Fruit fly (Drosophila melanogaster): ENCODE data around the gene feo.

The feo gene

DNA sequence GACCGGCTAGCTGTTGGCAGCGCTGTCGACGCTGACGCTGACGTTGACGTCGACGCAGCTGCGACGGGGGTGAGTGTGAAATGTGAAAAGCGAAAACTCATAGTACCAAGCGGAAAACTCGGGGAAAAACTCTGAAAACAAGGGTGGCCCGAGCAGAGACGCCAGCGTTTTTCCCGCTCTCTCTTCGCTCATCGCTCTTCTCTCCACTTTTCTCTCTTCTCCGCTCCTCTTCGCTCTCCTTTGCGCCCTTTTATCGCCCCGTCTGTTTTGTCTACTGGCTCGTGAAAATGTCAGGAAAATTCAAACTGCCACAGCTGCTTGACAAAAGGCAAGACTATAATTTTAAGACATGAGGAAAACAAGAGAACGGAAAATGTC is 31.2 kb downstream of the feo start:
- TF ChIP-seq CG17801 (GFP tag; optimal IDR thresholded peaks at IDR 0.05; ENCODE audit: partially characterized antibody), result no peak

DNA sequence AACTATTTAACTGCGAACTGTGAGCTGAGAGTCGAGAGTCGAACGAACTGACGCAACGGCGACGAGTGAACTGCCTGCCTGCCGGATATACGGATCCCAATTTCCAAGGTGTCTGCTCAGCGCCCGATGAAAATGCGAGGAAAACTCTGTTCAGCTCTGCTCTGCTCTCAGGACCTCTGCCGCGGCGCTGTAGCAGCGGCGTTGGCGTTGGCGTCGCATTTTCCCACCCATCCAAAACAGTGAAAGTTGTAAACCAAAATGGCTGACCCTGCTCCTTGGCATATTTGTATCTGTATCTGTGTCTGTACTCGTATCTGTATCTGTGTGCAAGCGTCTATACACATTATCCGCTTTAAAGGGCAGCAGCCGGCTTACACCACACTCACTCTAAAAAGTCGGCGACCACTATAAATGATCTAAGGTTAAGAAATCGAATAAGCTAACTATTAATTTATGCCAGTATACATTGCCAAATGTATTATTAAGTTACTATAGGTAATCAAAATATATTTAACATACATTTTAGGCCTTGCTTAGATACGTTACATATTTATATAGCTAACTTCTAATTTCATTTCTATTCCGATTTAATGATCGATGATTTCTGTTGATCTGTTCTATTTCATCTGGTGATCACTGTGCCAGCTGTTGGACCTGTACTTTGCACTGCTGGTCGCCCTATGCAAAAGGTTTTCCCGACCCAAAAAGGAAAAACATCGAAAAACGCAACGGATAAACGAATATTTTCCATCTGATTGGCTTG is 31.8 kb downstream of the feo start:
- no peak for TF ChIP-seq CG17801 (GFP tag; optimal IDR thresholded peaks at IDR 0.05; ENCODE audit: partially characterized antibody)

DNA sequence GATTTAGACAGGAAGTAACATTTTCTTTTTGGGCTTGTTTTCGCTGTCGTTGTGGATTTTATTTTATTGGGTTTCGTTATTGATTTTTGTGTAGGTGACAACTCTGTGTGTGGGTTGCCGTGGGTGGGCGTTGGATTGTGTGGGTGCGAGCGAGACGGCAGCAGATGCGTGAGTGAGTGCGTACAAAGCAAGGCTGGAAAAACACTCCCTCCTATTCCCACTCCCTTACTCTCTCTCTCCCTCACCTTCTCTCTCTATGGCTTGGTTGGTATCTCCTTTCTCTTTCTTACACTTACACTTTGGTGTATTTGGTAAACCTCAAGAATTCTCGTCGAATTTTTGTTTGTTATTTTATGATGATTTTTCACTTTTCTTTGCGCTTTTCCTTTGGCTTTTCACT is 32.6 kb downstream of the feo start:
- no peak for TF ChIP-seq CG17801 (GFP tag; optimal IDR thresholded peaks at IDR 0.05; ENCODE audit: partially characterized antibody)

DNA sequence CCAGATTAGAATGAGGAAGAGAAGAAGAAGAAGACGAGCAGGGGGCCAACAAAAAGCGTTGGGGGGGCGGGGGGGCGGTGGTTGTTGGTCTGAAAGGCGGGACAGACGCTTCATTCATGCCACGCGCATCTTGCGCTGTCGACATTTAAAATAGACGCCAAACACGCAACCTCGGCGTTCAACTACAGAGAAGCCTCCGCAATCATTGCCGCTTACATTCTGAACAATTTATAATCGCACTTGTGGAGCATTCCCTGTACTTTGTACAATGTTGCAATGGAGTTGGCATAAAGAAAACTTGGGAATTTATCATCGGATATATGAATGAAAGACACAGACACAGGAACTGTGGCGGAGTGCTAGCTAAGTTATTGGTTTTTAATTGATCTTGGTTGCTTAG is 33.9 kb downstream of the feo start:
- no peak for TF ChIP-seq CG17801 (GFP tag; optimal IDR thresholded peaks at IDR 0.05; ENCODE audit: partially characterized antibody)

DNA sequence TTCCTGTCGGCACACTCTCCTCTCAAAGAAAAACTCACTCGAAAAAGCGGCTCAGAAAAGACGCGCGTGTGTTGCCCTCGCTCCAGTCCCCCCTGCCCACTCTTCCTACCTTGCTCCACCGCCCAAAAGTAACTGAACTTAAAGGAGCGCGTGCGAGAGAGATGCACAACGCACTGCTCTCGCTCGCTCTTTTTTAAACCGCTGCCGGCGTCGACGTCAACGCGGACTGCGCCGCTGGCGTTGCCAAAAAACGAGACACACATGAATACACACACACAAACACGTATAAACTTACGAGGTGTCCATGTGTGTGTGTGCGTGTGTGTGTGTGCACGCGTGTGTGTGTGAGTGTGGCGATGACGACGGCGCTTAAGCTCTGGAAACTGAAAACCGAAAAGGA is 37.8 kb downstream of the feo start:
- TF ChIP-seq CG17801 (GFP tag; optimal IDR thresholded peaks at IDR 0.05; ENCODE audit: partially characterized antibody), result no peak

DNA sequence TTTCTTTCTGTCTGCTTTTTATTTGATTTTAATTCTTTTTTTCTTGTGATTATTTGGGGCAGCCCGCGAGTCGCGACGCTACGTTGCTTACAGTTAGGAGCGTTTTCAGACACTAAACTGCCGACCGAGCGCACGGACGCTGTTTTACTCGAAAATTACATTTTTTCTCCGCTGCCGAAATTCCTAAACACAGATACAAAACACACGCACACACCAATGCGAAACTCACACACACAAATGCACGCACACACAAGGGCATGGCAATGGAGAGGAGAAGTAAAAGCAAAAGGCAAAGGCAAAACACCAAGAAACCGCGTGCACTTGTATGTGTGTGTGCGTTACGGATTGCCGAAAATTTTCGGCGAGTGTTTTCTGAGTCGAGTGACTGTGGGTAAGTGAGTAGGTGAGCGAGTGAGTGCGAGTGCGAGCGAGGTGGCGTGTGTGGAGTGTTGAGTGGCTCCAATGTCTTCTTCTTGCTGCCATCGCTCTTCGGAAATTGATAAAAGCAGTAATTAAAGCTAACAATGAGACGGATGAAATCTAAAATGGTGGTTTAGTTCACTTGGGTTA is 39.1 kb downstream of the feo start:
- TF ChIP-seq CG17801 (GFP tag; optimal IDR thresholded peaks at IDR 0.05; ENCODE audit: partially characterized antibody), result peak; percentile 40

DNA sequence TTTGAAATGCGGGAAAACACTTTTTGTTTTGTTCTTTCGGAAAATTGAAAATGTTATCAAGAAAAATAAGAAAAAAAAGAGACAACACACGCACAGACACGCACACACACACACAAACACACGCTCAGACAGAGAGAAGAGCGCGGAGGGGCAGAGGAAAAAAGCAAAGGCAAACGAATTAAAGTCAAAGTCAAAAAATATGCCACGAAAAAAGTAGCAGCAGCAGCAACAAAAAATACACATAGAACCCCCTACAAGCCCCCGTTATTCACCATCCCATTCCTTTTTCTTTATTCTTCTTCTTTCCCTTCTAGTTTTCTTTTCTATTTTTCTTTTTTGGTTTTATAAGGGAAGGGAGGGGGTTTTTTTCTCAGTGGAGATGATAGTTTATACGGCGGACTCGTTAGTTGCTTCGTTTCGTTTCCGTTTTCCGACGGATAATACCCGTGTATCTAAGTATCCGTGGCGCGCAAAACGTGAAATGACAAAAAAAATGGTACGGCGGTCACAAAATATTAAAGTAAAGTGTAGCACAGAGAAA is 39.8 kb downstream of the feo start:
- TF ChIP-seq CG17801 (GFP tag; optimal IDR thresholded peaks at IDR 0.05; ENCODE audit: partially characterized antibody), result no peak

DNA sequence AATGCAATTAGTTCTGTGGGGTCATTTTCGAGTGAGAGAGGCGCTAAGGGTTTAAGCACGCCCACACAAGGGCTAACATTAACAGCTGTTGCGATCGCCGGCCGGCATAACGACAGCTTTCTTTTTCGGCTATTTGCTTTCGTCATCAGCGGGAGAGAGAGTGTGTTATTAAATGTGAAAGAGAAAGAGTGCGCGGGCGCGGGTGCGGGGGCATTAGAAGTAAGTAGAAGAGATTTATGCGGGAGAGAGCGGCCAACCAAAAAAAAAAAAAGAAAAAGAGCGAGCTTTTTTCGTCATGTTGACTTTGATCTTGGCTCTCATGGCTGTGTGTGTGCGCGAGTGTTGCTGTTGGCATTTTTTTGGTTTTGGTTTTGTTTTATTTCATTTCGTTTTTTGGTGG is 40.6 kb downstream of the feo start:
- TF ChIP-seq CG17801 (GFP tag; optimal IDR thresholded peaks at IDR 0.05; ENCODE audit: partially characterized antibody), result no peak

DNA sequence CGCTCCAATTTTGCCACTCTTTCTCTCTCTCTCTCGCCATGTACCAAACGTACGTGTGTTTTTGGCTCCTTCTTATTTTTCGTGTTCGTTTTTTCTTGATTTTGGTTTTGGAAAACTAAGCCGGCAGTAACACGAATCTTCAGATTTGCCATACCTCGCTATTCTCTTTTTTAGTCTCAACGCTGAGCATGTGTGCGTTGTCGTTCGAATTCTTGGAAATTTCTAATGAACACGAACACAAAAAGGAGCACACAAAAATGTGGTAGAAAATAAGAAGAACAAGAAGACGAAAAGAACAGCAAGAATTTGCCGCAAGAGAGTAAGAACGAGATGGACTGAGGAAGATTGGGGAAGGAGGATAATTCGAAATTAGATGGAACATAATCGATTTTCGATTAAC is 46.0 kb downstream of the feo start:
- no peak for TF ChIP-seq CG17801 (GFP tag; optimal IDR thresholded peaks at IDR 0.05; ENCODE audit: partially characterized antibody)

DNA sequence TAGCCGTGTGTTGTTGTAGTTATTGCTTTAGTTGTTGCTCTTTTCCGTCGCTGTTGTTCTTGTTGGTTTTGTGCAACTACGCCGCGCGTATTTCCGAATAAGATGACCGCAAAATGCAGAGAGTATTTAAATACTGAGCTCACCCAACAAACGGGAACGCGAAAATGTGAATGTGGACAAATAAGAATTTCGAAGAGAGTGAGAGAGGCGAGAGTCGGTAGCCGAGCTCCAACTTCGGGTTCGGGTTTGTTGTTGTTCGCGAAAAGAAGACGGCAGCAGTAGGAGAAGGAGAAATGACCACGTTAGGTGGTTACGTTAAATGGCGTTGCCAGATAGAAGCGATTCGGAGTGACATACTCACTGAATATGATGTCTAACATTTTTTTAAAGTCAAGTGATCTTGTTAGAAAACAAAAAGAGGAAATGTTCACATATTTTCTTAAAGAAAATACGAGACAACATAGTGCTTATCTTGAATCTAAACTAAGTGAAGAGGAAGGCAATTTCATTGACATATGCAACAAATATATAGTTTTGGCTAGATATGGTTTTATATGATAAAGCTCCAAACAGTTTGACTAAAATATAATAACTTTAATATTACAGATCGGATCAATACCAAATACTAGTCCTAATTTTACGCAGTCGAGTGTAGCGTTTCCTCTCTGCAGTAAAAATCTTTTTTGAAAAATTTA is 47.8 kb downstream of the feo start:
- TF ChIP-seq CG17801 (GFP tag; optimal IDR thresholded peaks at IDR 0.05; ENCODE audit: partially characterized antibody), result peak; percentile 67

DNA sequence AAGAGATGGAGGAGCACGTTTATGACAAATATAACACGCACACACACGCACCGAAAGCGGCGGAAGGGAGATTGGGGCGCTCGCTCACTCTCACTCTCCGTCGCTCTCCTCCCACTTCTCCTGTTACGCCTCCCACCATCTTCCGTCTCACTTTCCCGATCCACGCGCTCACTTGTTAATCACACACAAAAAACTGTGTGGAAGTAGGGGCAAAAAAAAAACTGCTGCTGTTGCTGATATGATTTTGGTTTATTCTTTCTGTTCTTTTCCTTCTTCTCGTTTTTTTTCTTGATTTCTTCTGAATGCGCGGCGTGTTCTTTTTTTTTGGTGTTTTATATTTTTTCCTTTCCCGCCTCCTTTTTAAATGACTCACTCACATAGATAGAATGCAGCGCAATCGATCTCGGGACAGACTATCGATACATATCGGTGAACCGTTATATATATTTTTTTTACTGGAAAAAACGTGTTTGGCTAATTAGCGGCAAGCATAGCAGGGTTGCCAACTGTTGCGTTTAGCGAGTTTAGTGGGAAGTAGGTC is 48.9 kb downstream of the feo start:
- TF ChIP-seq CG17801 (GFP tag; optimal IDR thresholded peaks at IDR 0.05; ENCODE audit: partially characterized antibody), result peak; percentile 78

DNA sequence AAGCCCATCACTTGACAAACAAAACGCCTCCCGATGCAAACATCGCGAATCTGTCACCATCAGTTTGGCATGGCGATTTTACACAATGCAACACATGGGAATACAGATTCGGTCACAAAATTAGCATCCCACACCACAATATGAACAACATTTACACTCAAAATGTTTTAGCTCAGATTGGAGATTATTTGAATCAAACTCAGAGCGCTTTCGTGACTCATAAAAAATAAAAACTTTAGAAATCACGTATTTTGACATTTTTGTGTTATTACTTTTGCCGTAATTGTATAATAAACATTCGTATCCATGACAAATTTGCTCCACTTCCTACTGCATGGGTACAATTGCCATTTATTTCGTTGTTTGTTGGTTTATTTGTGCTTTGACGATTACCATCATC is 50.6 kb downstream of the feo start:
- no peak for TF ChIP-seq CG17801 (GFP tag; optimal IDR thresholded peaks at IDR 0.05; ENCODE audit: partially characterized antibody)

DNA sequence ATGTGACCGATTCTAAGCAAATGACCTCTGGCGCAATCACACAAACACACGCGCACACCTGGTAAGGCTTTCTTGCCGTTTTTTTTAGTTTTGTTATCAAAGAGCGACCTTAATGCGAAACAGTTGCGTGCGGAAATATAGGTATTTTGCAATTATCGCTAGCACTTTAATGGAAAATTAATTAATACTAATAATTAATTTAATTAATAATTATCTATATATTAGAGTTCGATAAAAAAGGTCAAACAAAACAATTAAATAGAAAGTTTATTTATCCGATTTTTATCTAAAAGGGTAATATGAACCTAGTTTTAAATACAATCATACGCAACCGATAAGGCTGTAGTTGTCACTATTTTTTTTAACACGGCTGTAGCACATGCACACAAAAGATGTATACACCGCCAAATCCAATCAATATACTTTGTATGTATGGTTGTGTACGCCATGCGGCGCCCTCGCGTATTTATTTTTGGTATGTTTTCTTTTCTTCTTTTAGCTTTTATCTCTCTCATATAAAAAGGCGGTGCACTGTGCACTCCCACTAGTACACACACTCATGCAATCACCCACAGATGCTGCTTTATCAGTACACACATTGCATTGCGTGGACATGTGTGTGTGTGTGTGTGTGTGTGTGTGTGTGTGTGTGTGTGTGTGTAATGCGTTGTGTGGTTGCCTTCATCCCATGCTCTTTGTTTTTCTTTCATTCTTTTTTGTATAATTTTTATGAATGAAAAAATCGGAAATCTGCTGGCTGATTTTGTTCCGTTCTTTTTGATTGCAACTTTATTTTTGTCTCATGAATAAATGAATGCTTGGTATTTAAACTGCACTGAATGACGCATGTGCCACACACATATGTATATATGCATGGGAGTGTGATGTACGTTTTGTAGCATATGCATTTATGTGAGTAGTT is 52.0 kb downstream of the feo start:
- TF ChIP-seq CG17801 (GFP tag; optimal IDR thresholded peaks at IDR 0.05; ENCODE audit: partially characterized antibody), result peak; percentile 42

All from ovary, adult (tissue).